Fruit fly (Drosophila melanogaster): ENCODE measurements around the gene hb.

DNA sequence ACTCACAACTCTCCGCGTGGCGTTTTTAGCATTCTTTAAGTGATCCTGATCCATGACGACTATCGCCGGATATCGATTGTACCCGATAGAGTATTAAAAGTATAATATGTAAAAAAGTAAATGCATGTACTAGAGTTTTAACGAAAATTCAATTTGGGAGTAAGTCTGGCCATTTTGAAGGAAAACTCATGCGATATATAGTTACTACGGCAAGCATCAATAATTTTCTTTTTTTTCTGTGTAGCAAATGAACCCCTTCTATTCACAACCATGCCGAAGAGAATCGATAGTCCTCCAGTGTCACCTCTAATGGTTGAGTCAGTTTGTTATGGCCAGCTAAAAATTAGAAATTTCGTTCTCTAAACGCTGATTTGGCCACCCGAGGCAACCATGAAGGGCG is 44.9 kb downstream of the hb start, which contains the start of the genes Sys1 and Dhod:
- TF ChIP-seq insv (optimal IDR thresholded peaks at IDR 0.05) = no peak
- no peak for TF ChIP-seq h (optimal IDR thresholded peaks at IDR 0.05)
- no peak for TF ChIP-seq psq (optimal IDR thresholded peaks at IDR 0.05)

Measured in Kc167 (cell line).